Fruit fly (Drosophila melanogaster) whole organism, embryonic: ENCODE data around the gene hyd.

Experiments
- Atf6 ChIP-seq: fragments of 200-800 bp; sonication (Bioruptor generic); IDR thresholded peaks from 2 replicates; pipeline ENCODE4 v1.3.6; 2022; ENCODE audit warnings: missing biosample characterization, missing genetic modification characterization
- BtbVII ChIP-seq: fragments of 200-800 bp; sonication (Bioruptor generic); optimal IDR thresholded peaks from 3 replicates; lab custom pipeline; 2017; ENCODE audit warnings: missing biosample characterization, mild to moderate bottlenecking, missing genetic modification characterization
- CG11456 ChIP-seq: fragments of 200-800 bp; sonication (Bioruptor generic); IDR thresholded peaks from 3 replicates; pipeline ENCODE4 v1.3.6; 2022; ENCODE audit warnings: missing biosample characterization, missing genetic modification characterization
- CG1233 ChIP-seq: fragments of 200-800 bp; sonication (Bioruptor generic); optimal IDR thresholded peaks from 4 replicates; lab custom pipeline; 2018; ENCODE audit warnings: missing biosample characterization, mild to moderate bottlenecking, missing genetic modification characterization
- CG12769 ChIP-seq: fragments of 200-800 bp; sonication (Bioruptor generic); optimal IDR thresholded peaks from 2 replicates; lab custom pipeline; 2019; ENCODE audit warnings: missing biosample characterization, mild to moderate bottlenecking, missing genetic modification characterization, moderate library complexity
- CG14050 ChIP-seq: fragments of 200-800 bp; sonication (Bioruptor generic); IDR thresholded peaks from 3 replicates; pipeline ENCODE4 v1.3.6; 2022; ENCODE audit warnings: missing biosample characterization, missing genetic modification characterization
- CG16863 ChIP-seq: fragments of 200-800 bp; sonication (Bioruptor generic); optimal IDR thresholded peaks from 3 replicates; lab custom pipeline; 2016; ENCODE audit warnings: missing biosample characterization, missing genetic modification characterization
- CG17359 ChIP-seq: fragments of 200-800 bp; sonication (Bioruptor generic); optimal IDR thresholded peaks from 3 replicates; lab custom pipeline; 2018; ENCODE audit warnings: missing biosample characterization, mild to moderate bottlenecking, missing genetic modification characterization, moderate library complexity
- CG17612 ChIP-seq: fragments of 200-800 bp; sonication (Bioruptor generic); IDR thresholded peaks from 2 replicates; pipeline ENCODE4 v1.3.6; 2022; ENCODE audit warnings: missing biosample characterization, missing genetic modification characterization
- CG17829 ChIP-seq: fragments of 200-800 bp; optimal IDR thresholded peaks from 2 replicates; lab custom pipeline; 2019; ENCODE audit warnings: missing biosample characterization, mild to moderate bottlenecking, missing genetic modification characterization, moderate library complexity
- CG1832 ChIP-seq: fragments of 200-800 bp; sonication (Bioruptor generic); optimal IDR thresholded peaks from 2 replicates; lab custom pipeline; 2017; ENCODE audit warnings: missing biosample characterization, mild to moderate bottlenecking, missing genetic modification characterization, inconsistent platforms
- CG18764 ChIP-seq: fragments of 200-800 bp; sonication (Bioruptor generic); optimal IDR thresholded peaks from 3 replicates; lab custom pipeline; 2016; ENCODE audit warnings: missing biosample characterization, missing genetic modification characterization
- CG2678 ChIP-seq: fragments of 200-800 bp; sonication (Bioruptor generic); optimal IDR thresholded peaks from 3 replicates; lab custom pipeline; 2019; ENCODE audit warnings: missing biosample characterization, mild to moderate bottlenecking, missing genetic modification characterization, moderate library complexity
- CG2889 ChIP-seq: fragments of 200-800 bp; sonication (Bioruptor generic); IDR thresholded peaks from 3 replicates; pipeline ENCODE4 v1.3.6; 2022; ENCODE audit warnings: missing biosample characterization, missing genetic modification characterization
- CG31441 ChIP-seq: fragments of 200-800 bp; sonication (Bioruptor generic); IDR thresholded peaks from 2 replicates; pipeline ENCODE4 v1.3.6; 2022; ENCODE audit warnings: missing biosample characterization, missing genetic modification characterization
- CG33557 ChIP-seq: fragments of 200-800 bp; sonication (Bioruptor generic); optimal IDR thresholded peaks from 2 replicates; lab custom pipeline; 2019; ENCODE audit warnings: missing biosample characterization, mild to moderate bottlenecking, missing genetic modification characterization, moderate library complexity
- CG3995 ChIP-seq: fragments of 200-800 bp; sonication (Bioruptor generic); optimal IDR thresholded peaks from 3 replicates; lab custom pipeline; 2016; ENCODE audit warnings: missing biosample characterization, missing genetic modification characterization
- CG4404 ChIP-seq: fragments of 200-800 bp; sonication (Bioruptor generic); IDR thresholded peaks from 2 replicates; pipeline ENCODE4 v1.3.6; 2022; ENCODE audit warnings: missing biosample characterization, missing genetic modification characterization
- CG6791 ChIP-seq: fragments of 200-800 bp; sonication (Bioruptor generic); IDR thresholded peaks from 3 replicates; pipeline ENCODE4 v1.3.6; 2022; ENCODE audit warnings: missing biosample characterization, missing genetic modification characterization; ENCODE audit not compliant: partially characterized antibody
- CG6854 ChIP-seq: fragments of 200-800 bp; sonication (Bioruptor generic); optimal IDR thresholded peaks from 3 replicates; lab custom pipeline; 2017; ENCODE audit warnings: missing biosample characterization, mild to moderate bottlenecking, missing genetic modification characterization
- CG7839 ChIP-seq: fragments of 200-800 bp; sonication (Bioruptor generic); optimal IDR thresholded peaks from 3 replicates; lab custom pipeline; 2018; ENCODE audit warnings: missing biosample characterization, mild to moderate bottlenecking, missing genetic modification characterization, moderate library complexity
- CG9876 ChIP-seq: fragments of 200-800 bp; sonication (Bioruptor generic); optimal IDR thresholded peaks from 2 replicates; lab custom pipeline; 2016; ENCODE audit warnings: missing biosample characterization, missing genetic modification characterization
- CG9932 ChIP-seq: fragments of 200-800 bp; sonication (Bioruptor generic); IDR thresholded peaks from 2 replicates; pipeline ENCODE4 v1.3.6; 2022; ENCODE audit warnings: missing biosample characterization, missing genetic modification characterization
- CHES-1-like ChIP-seq: fragments of 200-800 bp; sonication (Bioruptor generic); optimal IDR thresholded peaks from 2 replicates; lab custom pipeline; 2016; ENCODE audit warnings: missing biosample characterization, missing genetic modification characterization
- CrebB ChIP-seq: fragments of 200-800 bp; sonication (Bioruptor generic); optimal IDR thresholded peaks from 3 replicates; lab custom pipeline; 2018; ENCODE audit warnings: missing biosample characterization, mild to moderate bottlenecking, missing genetic modification characterization
- D19B ChIP-seq: fragments of 200-800 bp; sonication (Bioruptor generic); optimal IDR thresholded peaks from 2 replicates; lab custom pipeline; 2017; ENCODE audit warnings: missing biosample characterization, mild to moderate bottlenecking, missing genetic modification characterization
- GATAe ChIP-seq: fragments of 200-800 bp; sonication (Bioruptor generic); conservative IDR thresholded peaks from 2 replicates; pipeline ENCODE4 v1.3.6; 2022; ENCODE audit warnings: missing biosample characterization, missing genetic modification characterization
- Kr ChIP-seq: fragments of 200-800 bp; sonication (Bioruptor generic); optimal IDR thresholded peaks from 2 replicates; lab custom pipeline; 2017; ENCODE audit warnings: missing biosample characterization, mild to moderate bottlenecking, missing genetic modification characterization
- Pdp1 ChIP-seq, 2 experiments: fragments of 200-800 bp; sonication (Bioruptor generic); optimal IDR thresholded peaks; 3 replicates each; lab custom pipeline; 2016; ENCODE audit warnings: missing biosample characterization in 2 of 2, missing genetic modification characterization in 2 of 2, mild to moderate bottlenecking in 1 of 2, moderate library complexity in 1 of 2
- Rfx ChIP-seq: fragments of 200-800 bp; sonication (Bioruptor generic); IDR thresholded peaks from 2 replicates; pipeline ENCODE4 v1.3.6; 2022; ENCODE audit warnings: missing biosample characterization, missing genetic modification characterization
- Scr ChIP-seq: fragments of 200-800 bp; sonication (Bioruptor generic); IDR thresholded peaks from 2 replicates; pipeline ENCODE4 v1.3.6; 2022; ENCODE audit warnings: missing biosample characterization, missing genetic modification characterization; ENCODE audit not compliant: partially characterized antibody
- Taf1 ChIP-seq: fragments of 200-800 bp; sonication (Bioruptor generic); IDR thresholded peaks from 2 replicates; pipeline ENCODE4 v1.3.6; 2022; ENCODE audit warnings: missing biosample characterization, missing genetic modification characterization
- al ChIP-seq: fragments of 200-800 bp; sonication (Bioruptor generic); IDR thresholded peaks from 2 replicates; pipeline ENCODE4 v1.3.6; 2022; ENCODE audit warnings: missing biosample characterization, missing genetic modification characterization
- bsh ChIP-seq, 2 experiments: fragments of 200-800 bp; sonication (Bioruptor generic); optimal IDR thresholded peaks; 2 replicates each; lab custom pipeline; 2017 to 2018; ENCODE audit warnings: mild to moderate bottlenecking in 2 of 2, missing biosample characterization in 2 of 2, missing genetic modification characterization in 2 of 2, moderate library complexity in 1 of 2
- corto ChIP-seq: fragments of 200-800 bp; sonication (Bioruptor generic); optimal IDR thresholded peaks from 2 replicates; lab custom pipeline; 2016; ENCODE audit warnings: missing biosample characterization, mild to moderate bottlenecking, missing genetic modification characterization, moderate library complexity
- croc ChIP-seq: fragments of 200-800 bp; sonication (Bioruptor generic); conservative IDR thresholded peaks from 3 replicates; pipeline ENCODE4 v1.3.6; 2022; ENCODE audit warnings: missing biosample characterization, missing genetic modification characterization
- da ChIP-seq: fragments of 200-800 bp; sonication (Bioruptor generic); optimal IDR thresholded peaks from 2 replicates; lab custom pipeline; 2016; ENCODE audit warnings: missing biosample characterization, missing genetic modification characterization
- dati ChIP-seq: fragments of 200-800 bp; sonication (Bioruptor generic); IDR thresholded peaks from 2 replicates; pipeline ENCODE4 v1.3.6; 2022; ENCODE audit warnings: missing biosample characterization, missing genetic modification characterization
- grn ChIP-seq: fragments of 200-800 bp; sonication (Bioruptor generic); optimal IDR thresholded peaks from 3 replicates; lab custom pipeline; 2017; ENCODE audit warnings: missing biosample characterization, missing genetic modification characterization
- hth ChIP-seq: fragments of >200 bp; optimal IDR thresholded peaks from 2 replicates; lab custom pipeline; 2017; ENCODE audit warnings: inconsistent platforms
- lbe ChIP-seq: fragments of 200-800 bp; sonication (Bioruptor generic); optimal IDR thresholded peaks from 2 replicates; lab custom pipeline; 2016; ENCODE audit warnings: missing biosample characterization, mild to moderate bottlenecking, missing genetic modification characterization
- mam ChIP-seq: fragments of 200-800 bp; sonication (Bioruptor generic); optimal IDR thresholded peaks from 3 replicates; lab custom pipeline; 2016; ENCODE audit warnings: missing biosample characterization, missing genetic modification characterization
- mirr ChIP-seq: fragments of 200-800 bp; sonication (Bioruptor generic); optimal IDR thresholded peaks from 3 replicates; lab custom pipeline; 2018; ENCODE audit warnings: missing biosample characterization, mild to moderate bottlenecking, missing genetic modification characterization
- mld ChIP-seq: fragments of 200-800 bp; sonication (Bioruptor generic); IDR thresholded peaks from 3 replicates; pipeline ENCODE4 v1.3.6; 2022; ENCODE audit warnings: missing biosample characterization, missing genetic modification characterization; ENCODE audit not compliant: partially characterized antibody
- schlank ChIP-seq: fragments of 200-800 bp; sonication (Bioruptor generic); optimal IDR thresholded peaks from 2 replicates; lab custom pipeline; 2018; ENCODE audit warnings: missing biosample characterization, mild to moderate bottlenecking, missing genetic modification characterization
- so ChIP-seq: fragments of 200-800 bp; sonication (Bioruptor generic); IDR thresholded peaks from 3 replicates; pipeline ENCODE4 v1.3.6; 2022; ENCODE audit warnings: missing biosample characterization, missing genetic modification characterization
- tio ChIP-seq: fragments of 200-800 bp; sonication (Bioruptor generic); optimal IDR thresholded peaks from 2 replicates; lab custom pipeline; 2017; ENCODE audit warnings: missing biosample characterization, missing genetic modification characterization, inconsistent platforms
- vfl ChIP-seq: fragments of 200-800 bp; sonication (Bioruptor generic); optimal IDR thresholded peaks from 2 replicates; lab custom pipeline; 2016; ENCODE audit warnings: missing biosample characterization, missing genetic modification characterization
- wdn ChIP-seq: fragments of 200-800 bp; sonication (Bioruptor generic); IDR thresholded peaks from 2 replicates; pipeline ENCODE4 v1.3.6; 2022; ENCODE audit warnings: missing biosample characterization, missing genetic modification characterization
- zen ChIP-seq: fragments of 200-800 bp; sonication (Bioruptor generic); optimal IDR thresholded peaks from 3 replicates; lab custom pipeline; 2018; ENCODE audit warnings: missing biosample characterization, mild to moderate bottlenecking, missing genetic modification characterization, moderate library complexity
- zfh2 ChIP-seq: fragments of 200-800 bp; sonication (Bioruptor generic); optimal IDR thresholded peaks from 2 replicates; lab custom pipeline; 2016; ENCODE audit warnings: missing biosample characterization, missing genetic modification characterization

The hyd gene

DNA sequence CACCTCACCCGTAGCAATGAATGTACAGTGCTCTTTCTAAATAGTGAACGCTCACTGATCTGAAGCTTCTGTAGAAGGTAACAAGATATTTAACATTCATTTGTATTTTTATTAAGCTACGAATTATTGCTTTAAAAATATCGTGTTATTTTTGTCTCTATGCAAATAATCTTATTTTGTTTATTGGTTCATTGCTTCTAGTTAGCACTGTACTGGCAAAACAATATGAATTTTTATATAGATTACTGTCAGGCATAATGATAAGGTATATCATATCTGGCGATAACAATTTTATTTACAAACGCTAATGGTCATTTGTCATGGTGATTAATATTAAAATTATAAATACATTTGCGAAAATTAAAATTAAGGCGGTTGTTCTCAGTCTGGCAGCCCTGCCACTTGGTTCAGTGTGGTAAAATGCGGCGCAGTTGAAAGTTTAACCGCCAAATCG is 46.1 kb upstream of the hyd start, which contains the start of gene CG9471 (continued):
- peak; percentile 95 for TF ChIP-seq CG2678
- TF ChIP-seq CG31441 (GFP tag; lab: Robert Waterston, UW), result peak; percentile 95
- TF ChIP-seq CG17612 (GFP tag; lab: Robert Waterston, UW), result peak; percentile 78
- TF ChIP-seq CG7839 (tag; lab: Kevin White, UChicago), result peak; percentile 92
- TF ChIP-seq BtbVII (GFP tag; lab: Kevin White, UChicago), result peak; percentile 89
- TF ChIP-seq hth (lab: Kevin White, UChicago), result no peak
- TF ChIP-seq so (GFP tag; lab: Robert Waterston, UW), result peak; percentile 84
- peak; percentile 78 for TF ChIP-seq D19B (GFP tag; lab: Kevin White, UChicago)
- no peak for TF ChIP-seq mld (GFP tag; lab: Robert Waterston, UW)
- TF ChIP-seq corto (GFP tag; lab: Kevin White, UChicago), result peak; percentile 86
- TF ChIP-seq CG9876 (GFP tag; lab: Kevin White, UChicago), result peak; percentile 79
- TF ChIP-seq GATAe, result peak; percentile 88
- TF ChIP-seq tio (GFP tag; lab: Kevin White, UChicago), result no peak
- peak; percentile 96 for TF ChIP-seq lbe (GFP tag; lab: Kevin White, UChicago)
- peak; percentile 84 for TF ChIP-seq CHES-1-like
- TF ChIP-seq CG18764 (GFP tag; lab: Kevin White, UChicago), result peak; percentile 82
- TF ChIP-seq Taf1, result peak; percentile 88
- peak; percentile 61 for TF ChIP-seq da (GFP tag; lab: Kevin White, UChicago)
- peak; percentile 79 for TF ChIP-seq CG4404 (GFP tag; lab: Robert Waterston, UW)
- TF ChIP-seq croc (GFP tag; lab: Robert Waterston, UW), result peak; percentile 80
- TF ChIP-seq grn (GFP tag; lab: Kevin White, UChicago), result peak; percentile 82
- peak; percentile 89 for TF ChIP-seq wdn (GFP tag; lab: Robert Waterston, UW)
- peak; percentile 69 for TF ChIP-seq CG3995
- TF ChIP-seq CG12769, result peak; percentile 92
- peak; percentile 88 to 92 for TF ChIP-seq Pdp1 (GFP tag; optimal IDR thresholded peaks at IDR 0.05; lab: Kevin White, UChicago)
- peak; percentile 84 for TF ChIP-seq schlank
- peak; percentile 73 to 93 for TF ChIP-seq bsh (GFP tag; optimal IDR thresholded peaks at IDR 0.05; lab: Kevin White, UChicago)
- peak; percentile 81 for TF ChIP-seq dati (GFP tag; lab: Robert Waterston, UW)
- TF ChIP-seq Rfx (GFP tag; lab: Robert Waterston, UW), result peak; percentile 93
- TF ChIP-seq CG11456 (GFP tag; lab: Robert Waterston, UW), result peak; percentile 88
- peak; percentile 86 for TF ChIP-seq CG16863
- peak; percentile 82 for TF ChIP-seq vfl
- peak; percentile 95 for TF ChIP-seq mam (GFP tag; lab: Kevin White, UChicago)
- TF ChIP-seq CrebB (tag; lab: Kevin White, UChicago), result peak; percentile 88
- TF ChIP-seq CG6854 (GFP tag; lab: Kevin White, UChicago), result peak; percentile 85
- TF ChIP-seq CG6791 (GFP tag; lab: Robert Waterston, UW), result no peak
- TF ChIP-seq al (GFP tag; lab: Robert Waterston, UW), result peak; percentile 87
- peak; percentile 90 for TF ChIP-seq CG14050 (GFP tag; lab: Robert Waterston, UW)
- TF ChIP-seq zen, result peak; percentile 88
- TF ChIP-seq CG17829 (tag; lab: Kevin White, UChicago), result peak; percentile 91
- TF ChIP-seq CG1832 (GFP tag; lab: Kevin White, UChicago), result no peak
- TF ChIP-seq CG9932 (GFP tag; lab: Robert Waterston, UW), result peak; percentile 93
- TF ChIP-seq CG2889 (GFP tag; lab: Robert Waterston, UW), result peak; percentile 89
- TF ChIP-seq CG33557 (GFP tag; lab: Kevin White, UChicago), result peak; percentile 82
- no peak for TF ChIP-seq Kr (GFP tag; lab: Kevin White, UChicago)
- TF ChIP-seq Scr, result no peak
- TF ChIP-seq CG1233 (GFP tag; lab: Kevin White, UChicago), result peak; percentile 89
- TF ChIP-seq Atf6 (GFP tag; lab: Robert Waterston, UW), result peak; percentile 94
- TF ChIP-seq zfh2 (GFP tag; lab: Kevin White, UChicago), result peak; percentile 85
- TF ChIP-seq mirr (GFP tag; lab: Kevin White, UChicago), result peak; percentile 88
- TF ChIP-seq CG17359, result peak; percentile 92
